Fruit fly (Drosophila melanogaster) whole organism, embryonic: ENCODE results near the gene CG3909.

ENCODE experiments used
- Abd-B ChIP-seq: fragments of 200-800 bp; sonication (Bioruptor generic); optimal IDR thresholded peaks from 2 replicates; lab custom pipeline; 2018; ENCODE audit warnings: missing biosample characterization, mild to moderate bottlenecking, missing genetic modification characterization, moderate library complexity
- Bgb ChIP-seq: fragments of 200-800 bp; sonication (Bioruptor generic); IDR thresholded peaks from 2 replicates; pipeline ENCODE4 v1.3.6; 2022; ENCODE audit warnings: missing biosample characterization, missing genetic modification characterization; ENCODE audit not compliant: partially characterized antibody
- CG10209 ChIP-seq: fragments of 200-800 bp; sonication (Bioruptor generic); optimal IDR thresholded peaks from 3 replicates; lab custom pipeline; 2017; ENCODE audit warnings: missing biosample characterization, mild to moderate bottlenecking, missing genetic modification characterization, missing genetic modification reagents
- CG14050 ChIP-seq: fragments of 200-800 bp; sonication (Bioruptor generic); IDR thresholded peaks from 3 replicates; pipeline ENCODE4 v1.3.6; 2022; ENCODE audit warnings: missing biosample characterization, missing genetic modification characterization
- CG14710 ChIP-seq: fragments of 200-800 bp; sonication (Bioruptor generic); optimal IDR thresholded peaks from 3 replicates; lab custom pipeline; 2019; ENCODE audit warnings: missing biosample characterization, mild to moderate bottlenecking, missing genetic modification characterization, moderate library complexity
- CG15269 ChIP-seq: fragments of 200-800 bp; sonication (Bioruptor generic); optimal IDR thresholded peaks from 2 replicates; lab custom pipeline; 2018; ENCODE audit warnings: missing biosample characterization, mild to moderate bottlenecking, missing genetic modification characterization, moderate library complexity
- CG3065 ChIP-seq: fragments of 200-800 bp; sonication (Bioruptor generic); optimal IDR thresholded peaks from 2 replicates; lab custom pipeline; 2016; ENCODE audit warnings: missing biosample characterization, missing genetic modification characterization
- CG31441 ChIP-seq: fragments of 200-800 bp; sonication (Bioruptor generic); IDR thresholded peaks from 2 replicates; pipeline ENCODE4 v1.3.6; 2022; ENCODE audit warnings: missing biosample characterization, missing genetic modification characterization
- CG32772 ChIP-seq: fragments of 200-800 bp; sonication (Bioruptor generic); IDR thresholded peaks from 2 replicates; pipeline ENCODE4 v1.3.6; 2022; ENCODE audit warnings: missing biosample characterization, missing genetic modification characterization
- CG33557 ChIP-seq: fragments of 200-800 bp; sonication (Bioruptor generic); optimal IDR thresholded peaks from 2 replicates; lab custom pipeline; 2019; ENCODE audit warnings: missing biosample characterization, mild to moderate bottlenecking, missing genetic modification characterization, moderate library complexity
- CG4282 ChIP-seq: fragments of 200-800 bp; sonication (Bioruptor generic); optimal IDR thresholded peaks from 2 replicates; lab custom pipeline; 2016; ENCODE audit warnings: missing biosample characterization, missing genetic modification characterization
- CG4404 ChIP-seq: fragments of 200-800 bp; sonication (Bioruptor generic); IDR thresholded peaks from 2 replicates; pipeline ENCODE4 v1.3.6; 2022; ENCODE audit warnings: missing biosample characterization, missing genetic modification characterization
- CG4617 ChIP-seq: fragments of 200-800 bp; sonication (Bioruptor generic); optimal IDR thresholded peaks from 3 replicates; lab custom pipeline; 2016; ENCODE audit warnings: missing biosample characterization, missing genetic modification characterization, borderline replicate concordance
- CG7357 ChIP-seq: fragments of 200-800 bp; sonication (Bioruptor generic); IDR thresholded peaks from 3 replicates; pipeline ENCODE4 v1.3.6; 2022; ENCODE audit warnings: missing biosample characterization, missing genetic modification characterization
- CG7556 ChIP-seq: fragments of 200-800 bp; sonication (Bioruptor generic); optimal IDR thresholded peaks from 2 replicates; lab custom pipeline; 2017; ENCODE audit warnings: missing biosample characterization, mild to moderate bottlenecking, missing genetic modification characterization
- CG8388 ChIP-seq: fragments of 200-800 bp; sonication (Bioruptor generic); optimal IDR thresholded peaks from 2 replicates; lab custom pipeline; 2019; ENCODE audit warnings: missing biosample characterization, mild to moderate bottlenecking, missing genetic modification characterization, moderate library complexity
- CG8944 ChIP-seq: fragments of 200-800 bp; sonication (Bioruptor generic); optimal IDR thresholded peaks from 3 replicates; lab custom pipeline; 2016; ENCODE audit warnings: missing biosample characterization, missing genetic modification characterization
- CTCF ChIP-seq: fragments of 200-800 bp; sonication (Bioruptor generic); optimal IDR thresholded peaks from 2 replicates; lab custom pipeline; 2017; ENCODE audit warnings: missing biosample characterization, mild to moderate bottlenecking, missing genetic modification characterization, moderate library complexity
- CrebB ChIP-seq: fragments of 200-800 bp; sonication (Bioruptor generic); optimal IDR thresholded peaks from 3 replicates; lab custom pipeline; 2018; ENCODE audit warnings: missing biosample characterization, mild to moderate bottlenecking, missing genetic modification characterization
- Drgx ChIP-seq: fragments of 200-800 bp; sonication (Bioruptor generic); IDR thresholded peaks from 2 replicates; pipeline ENCODE4 v1.3.6; 2022; ENCODE audit warnings: missing biosample characterization, missing genetic modification characterization
- Gug ChIP-seq: fragments of 200-800 bp; sonication (Bioruptor generic); IDR thresholded peaks from 4 replicates; pipeline ENCODE4 v1.3.6; 2022; ENCODE audit warnings: missing biosample characterization, missing genetic modification characterization
- Hr3 ChIP-seq: fragments of 200-800 bp; sonication (Bioruptor generic); optimal IDR thresholded peaks from 3 replicates; lab custom pipeline; 2016; ENCODE audit warnings: missing biosample characterization, missing genetic modification characterization
- Jarid2 ChIP-seq: fragments of 200-800 bp; sonication (Bioruptor generic); optimal IDR thresholded peaks from 3 replicates; lab custom pipeline; 2017; ENCODE audit warnings: mild to moderate bottlenecking, missing biosample characterization, missing genetic modification reagents, missing genetic modification characterization
- Lhr ChIP-seq: fragments of 200-800 bp; sonication (Bioruptor generic); optimal IDR thresholded peaks from 3 replicates; lab custom pipeline; 2017; ENCODE audit warnings: mild to moderate bottlenecking, missing biosample characterization, missing genetic modification reagents, missing genetic modification characterization
- Lpt ChIP-seq: fragments of >200 bp; optimal IDR thresholded peaks from 2 replicates; lab custom pipeline; 2018; ENCODE audit warnings: missing biosample characterization, missing genetic modification characterization
- MTF-1 ChIP-seq: fragments of 200-800 bp; sonication (Bioruptor generic); optimal IDR thresholded peaks from 2 replicates; lab custom pipeline; 2018; ENCODE audit warnings: missing biosample characterization, mild to moderate bottlenecking, missing genetic modification characterization, borderline replicate concordance
- Myb ChIP-seq: fragments of 200-800 bp; sonication (Bioruptor generic); optimal IDR thresholded peaks from 2 replicates; lab custom pipeline; 2016; ENCODE audit warnings: missing biosample characterization, missing genetic modification characterization
- NFAT ChIP-seq: fragments of 200-800 bp; sonication (Bioruptor generic); IDR thresholded peaks from 2 replicates; pipeline ENCODE4 v1.3.6; 2022; ENCODE audit warnings: missing biosample characterization, missing genetic modification characterization
- Sry-δ ChIP-seq: fragments of 200-800 bp; sonication (Bioruptor generic); optimal IDR thresholded peaks from 2 replicates; lab custom pipeline; 2016; ENCODE audit warnings: missing biosample characterization, missing genetic modification characterization
- Ssrp ChIP-seq: fragments of 200-800 bp; sonication (Bioruptor generic); optimal IDR thresholded peaks from 2 replicates; lab custom pipeline; 2018; ENCODE audit warnings: missing biosample characterization, mild to moderate bottlenecking, missing genetic modification characterization, moderate library complexity
- Stat92E ChIP-seq, 3 experiments: fragments of >200 bp in 2 of 3; fragments of 200-800 bp in 1 of 3; sonication (Bioruptor generic) in 1 of 3; optimal IDR thresholded peaks; 2 replicates each; lab custom pipeline; 2017 to 2019; ENCODE audit warnings: missing biosample characterization in 3 of 3, missing genetic modification characterization in 3 of 3, mild to moderate bottlenecking in 1 of 3, moderate library complexity in 1 of 3
- ato ChIP-seq: fragments of 200-800 bp; sonication (Bioruptor generic); IDR thresholded peaks from 2 replicates; pipeline ENCODE4 v1.3.6; 2022; ENCODE audit warnings: missing biosample characterization, missing genetic modification characterization; ENCODE audit not compliant: partially characterized antibody
- emc ChIP-seq: fragments of 200-800 bp; sonication (Bioruptor generic); optimal IDR thresholded peaks from 2 replicates; lab custom pipeline; 2016; ENCODE audit warnings: missing biosample characterization, missing genetic modification characterization
- en ChIP-seq: fragments of 200-800 bp; sonication (Bioruptor generic); optimal IDR thresholded peaks from 2 replicates; lab custom pipeline; 2016; ENCODE audit warnings: missing biosample characterization, missing genetic modification characterization
- eve ChIP-seq, 2 experiments: fragments of >200 bp; optimal IDR thresholded peaks; 2 replicates each; lab custom pipeline; 2017; ENCODE audit warnings: missing biosample characterization in 2 of 2, missing genetic modification characterization in 2 of 2
- ewg ChIP-seq: fragments of 200-800 bp; sonication (Bioruptor generic); optimal IDR thresholded peaks from 3 replicates; lab custom pipeline; 2017; ENCODE audit warnings: mild to moderate bottlenecking, missing biosample characterization, missing genetic modification reagents, missing genetic modification characterization
- eyg ChIP-seq: fragments of 200-800 bp; sonication (Bioruptor generic); optimal IDR thresholded peaks from 3 replicates; lab custom pipeline; 2016; ENCODE audit warnings: missing biosample characterization, missing genetic modification characterization
- ftz-f1 ChIP-seq: fragments of 200-800 bp; sonication (Bioruptor generic); optimal IDR thresholded peaks from 2 replicates; lab custom pipeline; 2016; ENCODE audit warnings: missing biosample characterization, missing genetic modification characterization
- gcm ChIP-seq: fragments of 200-800 bp; sonication (Bioruptor generic); optimal IDR thresholded peaks from 2 replicates; lab custom pipeline; 2019; ENCODE audit warnings: missing biosample characterization, mild to moderate bottlenecking, missing genetic modification characterization, moderate library complexity
- h ChIP-seq: fragments of >200 bp; optimal IDR thresholded peaks from 2 replicates; lab custom pipeline; 2017
- hb ChIP-seq: fragments of 200-800 bp; sonication (Bioruptor generic); IDR thresholded peaks from 3 replicates; pipeline ENCODE4 v1.3.6; 2022; ENCODE audit warnings: missing biosample characterization, missing genetic modification characterization; ENCODE audit not compliant: partially characterized antibody
- ken ChIP-seq: fragments of 200-800 bp; sonication (Bioruptor generic); IDR thresholded peaks from 3 replicates; pipeline ENCODE4 v1.3.6; 2022; ENCODE audit warnings: missing biosample characterization, missing genetic modification characterization
- lmd ChIP-seq: fragments of 200-800 bp; sonication (Bioruptor generic); IDR thresholded peaks from 2 replicates; pipeline ENCODE4 v1.3.6; 2022; ENCODE audit warnings: missing biosample characterization, missing genetic modification characterization
- mirr ChIP-seq: fragments of 200-800 bp; sonication (Bioruptor generic); optimal IDR thresholded peaks from 3 replicates; lab custom pipeline; 2018; ENCODE audit warnings: missing biosample characterization, mild to moderate bottlenecking, missing genetic modification characterization
- p53 ChIP-seq: fragments of 200-800 bp; sonication (Bioruptor generic); optimal IDR thresholded peaks from 2 replicates; lab custom pipeline; 2016; ENCODE audit warnings: missing biosample characterization, missing genetic modification characterization
- pfk ChIP-seq: fragments of 200-800 bp; sonication (Bioruptor generic); optimal IDR thresholded peaks from 2 replicates; lab custom pipeline; 2018; ENCODE audit warnings: missing biosample characterization, mild to moderate bottlenecking, missing genetic modification characterization, moderate library complexity
- run ChIP-seq: fragments of 200-800 bp; sonication (Bioruptor generic); optimal IDR thresholded peaks from 3 replicates; lab custom pipeline; 2018; ENCODE audit warnings: missing biosample characterization, mild to moderate bottlenecking, missing genetic modification characterization
- sd ChIP-seq: fragments of 200-800 bp; sonication (Bioruptor generic); optimal IDR thresholded peaks from 3 replicates; lab custom pipeline; 2018; ENCODE audit warnings: missing biosample characterization, mild to moderate bottlenecking, missing genetic modification characterization, moderate library complexity
- shn ChIP-seq: fragments of 200-800 bp; sonication (Bioruptor generic); optimal IDR thresholded peaks from 3 replicates; lab custom pipeline; 2016; ENCODE audit warnings: missing biosample characterization, missing genetic modification characterization
- unpg ChIP-seq: fragments of 200-800 bp; sonication (Bioruptor generic); optimal IDR thresholded peaks from 3 replicates; lab custom pipeline; 2018; ENCODE audit warnings: missing biosample characterization, mild to moderate bottlenecking, missing genetic modification characterization, moderate library complexity
- wor ChIP-seq: fragments of 200-800 bp; sonication (Bioruptor generic); IDR thresholded peaks from 2 replicates; pipeline ENCODE4 v1.3.6; 2022; ENCODE audit warnings: missing biosample characterization, missing genetic modification characterization

The CG3909 gene

DNA sequence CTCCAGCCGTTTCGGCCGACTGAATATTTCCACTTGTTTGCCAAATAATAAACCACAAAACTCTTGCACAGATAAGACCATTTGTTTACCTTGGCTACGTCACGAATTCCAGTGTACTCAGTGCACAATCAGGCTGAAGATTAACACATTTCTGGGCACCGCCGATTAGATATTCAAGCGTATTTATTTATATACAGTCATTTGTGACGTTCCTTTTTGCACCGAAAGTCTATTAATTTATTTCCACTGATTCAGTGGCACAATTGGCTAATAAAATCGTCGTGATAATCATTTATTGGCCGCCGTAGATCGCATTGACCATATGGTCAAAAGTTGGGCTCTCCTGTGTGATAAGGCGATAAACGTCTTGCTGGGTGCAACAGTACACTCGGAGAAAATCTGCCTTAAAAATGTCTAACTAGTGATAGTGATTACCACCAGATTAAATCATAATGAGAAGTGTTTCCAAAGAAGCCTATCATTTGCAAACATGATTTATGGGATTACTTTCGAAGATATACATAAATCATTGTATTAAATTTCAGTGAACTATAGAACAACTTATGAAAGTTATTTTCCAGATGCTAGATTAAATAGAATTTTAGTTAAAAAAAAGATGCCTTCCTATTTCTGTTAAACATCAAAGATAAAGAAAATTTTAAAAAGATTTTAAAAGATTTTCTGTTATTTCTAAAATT, 11.4 kb downstream of the CG3909 start (continued):
- no peak for TF ChIP-seq p53 (GFP tag; lab: Kevin White, UChicago)
- TF ChIP-seq Lhr (GFP tag; lab: Kevin White, UChicago) = no peak
- no peak for TF ChIP-seq run
- TF ChIP-seq Abd-B = no peak
- TF ChIP-seq h (lab: Kevin White, UChicago) = no peak
- TF ChIP-seq Jarid2 (GFP tag; lab: Kevin White, UChicago) = no peak
- TF ChIP-seq eyg (GFP tag; lab: Kevin White, UChicago) = no peak
- no peak for TF ChIP-seq CG14050 (GFP tag; lab: Robert Waterston, UW)
- no peak for TF ChIP-seq CG4404 (GFP tag; lab: Robert Waterston, UW)
- no peak for TF ChIP-seq CG3065 (GFP tag; lab: Kevin White, UChicago)
- TF ChIP-seq hb (GFP tag; lab: Robert Waterston, UW) = no peak
- TF ChIP-seq CG15269 (tag; lab: Kevin White, UChicago) = peak; percentile 45
- no peak for TF ChIP-seq CG8944 (GFP tag; lab: Kevin White, UChicago)
- no peak for TF ChIP-seq Hr3 (GFP tag; lab: Kevin White, UChicago)
- TF ChIP-seq ken (GFP tag; lab: Robert Waterston, UW) = no peak
- no peak for TF ChIP-seq ewg (GFP tag; lab: Kevin White, UChicago)
- TF ChIP-seq Ssrp (tag; lab: Kevin White, UChicago) = no peak
- TF ChIP-seq CG10209 (GFP tag; lab: Kevin White, UChicago) = peak; percentile 14
- TF ChIP-seq eve (GFP tag; optimal IDR thresholded peaks at IDR 0.05; lab: Kevin White, UChicago) = no peak
- TF ChIP-seq CG31441 (GFP tag; lab: Robert Waterston, UW) = 0 out of 2 replicates have a peak, but pooled peaks have one; percentile 8
- no peak for TF ChIP-seq MTF-1 (GFP tag; lab: Kevin White, UChicago)
- TF ChIP-seq CrebB (tag; lab: Kevin White, UChicago) = peak; percentile 48
- no peak for TF ChIP-seq Drgx
- TF ChIP-seq en (GFP tag; lab: Kevin White, UChicago) = no peak
- no peak for TF ChIP-seq CG14710
- no peak for TF ChIP-seq gcm (GFP tag; lab: Kevin White, UChicago)
- no peak for TF ChIP-seq Gug
- TF ChIP-seq shn (GFP tag; lab: Kevin White, UChicago) = no peak
- TF ChIP-seq Lpt = no peak
- TF ChIP-seq Sry-δ (GFP tag; lab: Kevin White, UChicago) = no peak
- no peak for TF ChIP-seq NFAT (GFP tag; lab: Robert Waterston, UW)
- TF ChIP-seq mirr (GFP tag; lab: Kevin White, UChicago) = peak; percentile 95
- TF ChIP-seq pfk (GFP tag; lab: Kevin White, UChicago) = peak; percentile 22
- TF ChIP-seq CG4617 (GFP tag; lab: Kevin White, UChicago) = no peak
- peak; percentile 97 for TF ChIP-seq sd
- no peak for TF ChIP-seq Bgb (GFP tag; lab: Robert Waterston, UW)
- TF ChIP-seq CG33557 = no peak
- no peak for TF ChIP-seq emc (GFP tag; lab: Kevin White, UChicago)
- TF ChIP-seq CG32772 (GFP tag; lab: Robert Waterston, UW) = no peak
- TF ChIP-seq ato (GFP tag; lab: Robert Waterston, UW) = no peak
- no peak for TF ChIP-seq CTCF (GFP tag; lab: Kevin White, UChicago)
- no peak for TF ChIP-seq CG8388
- no peak for TF ChIP-seq CG7357 (GFP tag; lab: Robert Waterston, UW)
- TF ChIP-seq lmd (GFP tag; lab: Robert Waterston, UW) = no peak
- no peak for TF ChIP-seq Stat92E (GFP tag; optimal IDR thresholded peaks at IDR 0.05; lab: Kevin White, UChicago)
- no peak for TF ChIP-seq ftz-f1 (GFP tag; lab: Kevin White, UChicago)
- TF ChIP-seq CG7556 (GFP tag; lab: Kevin White, UChicago) = peak; percentile 48
- no peak for TF ChIP-seq Myb (GFP tag; lab: Kevin White, UChicago)
- no peak for TF ChIP-seq CG4282
- no peak for TF ChIP-seq wor (GFP tag; lab: Robert Waterston, UW)
- peak; percentile 37 for TF ChIP-seq unpg (GFP tag; lab: Kevin White, UChicago)
